Worm (Caenorhabditis elegans): ENCODE results near the gene hpo-34.

Gene hpo-34

DNA sequence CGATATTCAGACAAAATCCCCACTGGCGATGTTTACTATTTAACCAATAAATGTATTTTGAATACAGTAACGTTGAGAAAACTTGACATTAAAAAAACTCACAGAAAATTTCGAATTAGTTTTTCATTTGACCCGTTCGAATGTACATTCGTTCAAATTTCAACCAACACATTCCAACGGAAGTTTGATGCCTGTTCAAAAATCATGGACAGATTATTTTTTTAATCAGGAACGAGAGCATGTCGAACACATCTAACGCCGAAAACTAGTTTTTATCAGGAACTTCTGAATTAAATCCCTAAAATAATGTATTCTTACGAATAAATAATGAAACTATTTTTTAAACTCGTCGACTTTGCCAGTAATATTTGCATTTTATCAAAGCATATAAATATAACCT lies 22.8 kb upstream of the hpo-34 start:
- TF ChIP-seq unc-86 (tag; optimal IDR thresholded peaks at IDR 0.05) (no peak), nhr-232 (tag; optimal IDR thresholded peaks at IDR 0.05) (no peak), pha-2 (tag; optimal IDR thresholded peaks at IDR 0.05) (no peak), zip-5 (tag; optimal IDR thresholded peaks at IDR 0.05) (no peak), ceh-34 (tag; optimal IDR thresholded peaks at IDR 0.05) (no peak)

DNA sequence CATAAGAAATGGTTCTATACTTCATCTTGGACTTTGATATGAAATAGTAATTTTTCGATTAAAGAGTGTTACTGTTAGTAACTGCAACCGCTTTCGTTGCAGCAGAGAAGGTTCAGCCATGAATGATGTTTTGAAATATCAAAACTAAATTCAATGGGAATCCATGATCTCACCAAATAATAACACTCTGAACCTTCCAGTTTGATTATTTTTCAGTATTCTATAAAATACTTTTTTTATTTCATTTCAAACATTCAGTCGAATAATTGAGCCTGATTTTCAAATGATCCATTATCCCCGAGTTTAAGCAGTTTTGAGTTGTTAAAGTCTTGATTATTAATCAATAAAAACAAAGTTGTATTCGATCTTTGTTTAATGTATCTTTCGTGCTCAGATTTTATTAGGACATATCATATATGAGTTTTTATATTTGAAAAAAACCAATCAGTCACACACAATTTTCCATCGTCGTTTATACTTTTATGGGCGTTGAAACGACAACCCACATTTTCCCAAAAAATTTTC lies 18.4 kb upstream of the hpo-34 start, which contains the start of gene gcp-2.2:
TSS of gene gcp-2.2 (plus strand) at position 475 of the 525 bp plus-strand sequence.
- TF ChIP-seq tbx-2 (tag; optimal IDR thresholded peaks at IDR 0.05) = no peak

DNA sequence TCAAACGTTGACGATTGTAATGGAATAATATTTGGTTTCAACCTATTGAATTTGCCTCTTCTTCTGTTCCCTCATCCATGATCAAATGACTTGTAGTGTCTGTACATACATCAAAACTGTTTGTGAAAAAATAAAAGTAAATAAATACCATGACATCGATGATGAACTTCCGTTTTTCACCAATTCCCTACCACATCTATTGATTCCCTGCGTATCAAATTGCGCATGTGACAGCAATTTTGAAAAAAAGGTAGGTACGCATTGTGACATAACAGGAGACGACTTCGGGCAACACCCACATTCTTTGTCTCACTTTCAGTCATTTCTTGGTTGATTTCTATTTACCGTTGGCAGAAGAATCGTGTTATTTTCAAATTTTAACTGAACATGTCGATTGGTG lies 17.5 kb upstream of the hpo-34 start, which contains the start of gene C35C5.9:
TSS of gene C35C5.9 (plus strand) at position 161 of the 400 bp plus-strand sequence.
- TF ChIP-seq che-1 (tag; optimal IDR thresholded peaks at IDR 0.05) (no peak), sox-2 (GFP tag; IDR thresholded peaks at IDR 0.05) (no peak), nfya-1 (tag; optimal IDR thresholded peaks at IDR 0.05) (no peak), pax-1 (tag; optimal IDR thresholded peaks at IDR 0.05) (no peak), pat-9 (tag; optimal IDR thresholded peaks at IDR 0.05) (no peak), unc-86 (tag; optimal IDR thresholded peaks at IDR 0.05) (no peak), unc-3 (GFP tag; conservative IDR thresholded peaks at IDR 0.05) (no peak), unc-3 (tag; optimal IDR thresholded peaks at IDR 0.05) (no peak), fkh-10 (GFP tag; optimal IDR thresholded peaks at IDR 0.05) (no peak), lin-11 (tag; optimal IDR thresholded peaks at IDR 0.05) (no peak), pros-1 (tag; optimal IDR thresholded peaks at IDR 0.05) (no peak), npax-4 (tag; optimal IDR thresholded peaks at IDR 0.05) (no peak), ceh-24 (tag; optimal IDR thresholded peaks at IDR 0.05) (no peak), odd-2 (tag; optimal IDR thresholded peaks at IDR 0.05) (no peak), unc-55 (GFP tag; optimal IDR thresholded peaks at IDR 0.05) (no peak), rnt-1 (tag; optimal IDR thresholded peaks at IDR 0.05) (no peak), ceh-45 (GFP tag; IDR thresholded peaks at IDR 0.05) (no peak), ceh-34 (tag; optimal IDR thresholded peaks at IDR 0.05) (no peak), ets-4 (tag; optimal IDR thresholded peaks at IDR 0.05) (no peak), T23F11.4 (GFP tag; optimal IDR thresholded peaks at IDR 0.05) (no peak), pha-2 (tag; optimal IDR thresholded peaks at IDR 0.05) (no peak)

DNA sequence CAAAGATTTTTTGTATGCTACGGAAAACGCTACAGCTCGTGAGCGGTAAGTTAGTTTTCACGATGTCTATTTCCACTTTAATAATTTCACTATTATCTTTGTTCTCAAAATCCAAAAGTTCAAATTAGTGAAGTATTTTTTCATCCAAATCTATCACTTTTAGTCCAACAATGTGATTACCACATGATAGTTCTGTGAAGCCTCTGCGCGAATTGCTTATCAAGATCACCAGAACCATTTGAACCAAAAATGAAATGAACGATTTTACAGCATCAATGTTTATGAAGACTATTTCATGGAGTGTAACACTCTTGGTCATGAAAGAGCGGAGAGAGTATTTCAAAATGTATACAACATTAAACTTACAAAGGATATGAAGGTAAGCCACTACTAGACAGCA lies 15.6 kb upstream of the hpo-34 start:
- TF ChIP-seq pat-9 (tag; optimal IDR thresholded peaks at IDR 0.05) (no peak), ceh-9 (tag; optimal IDR thresholded peaks at IDR 0.05) (no peak), K09A11.1 (tag; optimal IDR thresholded peaks at IDR 0.05; ENCODE audit: insufficient read depth) (no peak), nfya-1 (tag; optimal IDR thresholded peaks at IDR 0.05) (no peak), ceh-18 (tag; optimal IDR thresholded peaks at IDR 0.05) (no peak), ceh-45 (GFP tag; IDR thresholded peaks at IDR 0.05) (no peak), ref-2 (tag; optimal IDR thresholded peaks at IDR 0.05) (no peak), pqm-1 (tag; optimal IDR thresholded peaks at IDR 0.05) (no peak), ttx-3 (tag; optimal IDR thresholded peaks at IDR 0.05) (no peak)

DNA sequence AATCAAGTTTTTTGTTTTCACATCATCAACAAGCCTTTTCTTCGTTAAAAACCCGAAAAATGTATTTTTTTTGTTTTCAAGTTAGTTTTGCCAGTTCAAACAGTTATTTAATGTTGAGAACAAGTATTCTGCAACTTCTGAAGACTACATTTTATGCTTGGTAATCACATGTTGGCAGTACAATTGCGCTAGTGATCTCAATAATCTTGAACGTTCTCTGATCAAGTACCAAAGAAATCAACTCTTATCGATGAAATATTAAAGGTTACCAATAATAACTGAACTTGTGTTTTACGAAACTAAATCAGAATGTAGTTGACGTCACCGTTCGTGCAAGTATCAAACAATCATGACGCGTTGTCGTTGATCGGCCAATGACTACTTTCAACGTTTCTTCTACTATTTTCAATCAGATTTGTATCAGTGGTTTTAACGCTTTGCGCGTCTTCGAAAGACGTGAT lies 14.7 kb upstream of the hpo-34 start, which contains the start of gene C35C5.8:
TSS of gene C35C5.8 (plus strand) at position 51 of the 461 bp plus-strand sequence.
- no peak for TF ChIP-seq sox-2 (GFP tag; IDR thresholded peaks at IDR 0.05)
- TF ChIP-seq lim-6 (tag; optimal IDR thresholded peaks at IDR 0.05) = no peak
- TF ChIP-seq ceh-24 (tag; optimal IDR thresholded peaks at IDR 0.05) = no peak
- no peak for TF ChIP-seq fkh-6 (tag; optimal IDR thresholded peaks at IDR 0.05)
- no peak for TF ChIP-seq ceh-14 (tag; optimal IDR thresholded peaks at IDR 0.05)
- TF ChIP-seq ceh-9 (tag; optimal IDR thresholded peaks at IDR 0.05) = no peak
- TF ChIP-seq sox-4 (tag; optimal IDR thresholded peaks at IDR 0.05) = no peak
- TF ChIP-seq nhr-11 (tag; optimal IDR thresholded peaks at IDR 0.05) = no peak
- no peak for TF ChIP-seq hlh-8 (tag; optimal IDR thresholded peaks at IDR 0.05)
- TF ChIP-seq ceh-6 (GFP tag; optimal IDR thresholded peaks at IDR 0.05) = no peak
- TF ChIP-seq madf-2 (tag; optimal IDR thresholded peaks at IDR 0.05) = no peak
- no peak for TF ChIP-seq F13H6.1 (tag; optimal IDR thresholded peaks at IDR 0.05)
- no peak for TF ChIP-seq ceh-2 (tag; optimal IDR thresholded peaks at IDR 0.05)
- no peak for TF ChIP-seq ceh-45 (GFP tag; IDR thresholded peaks at IDR 0.05)
- no peak for TF ChIP-seq fkh-10 (GFP tag; optimal IDR thresholded peaks at IDR 0.05)
- no peak for TF ChIP-seq dve-1 (tag; optimal IDR thresholded peaks at IDR 0.05)
- TF ChIP-seq unc-86 (tag; optimal IDR thresholded peaks at IDR 0.05) = no peak
- TF ChIP-seq hlh-15 (tag; optimal IDR thresholded peaks at IDR 0.05) = no peak
- TF ChIP-seq elt-4 (tag; optimal IDR thresholded peaks at IDR 0.05) = no peak
- no peak for TF ChIP-seq ceh-30 (tag; optimal IDR thresholded peaks at IDR 0.05)
